Worm (Caenorhabditis elegans) whole organism, L1 larva: Measurements from ENCODE around the gene cyp-25A3.
A peak's percentile ranks its signal among the peaks of the same experiment; 100 is the strongest.
"Not testable (repeated sequence)": the region's sequence is repeated elsewhere in the genome, so short reads cannot be mapped to it uniquely, and the experiment has no call there.

Experiments
- C16A3.4 ChIP-seq: fragments of 150-350 bp; optimal IDR thresholded peaks from 2 replicates; lab custom pipeline; 2014; ENCODE audit warnings: missing biosample characterization, missing genetic modification characterization
- F16B12.6 ChIP-seq: fragments of 150-350 bp; optimal IDR thresholded peaks from 2 replicates; lab custom pipeline; 2014; ENCODE audit warnings: missing biosample characterization, missing genetic modification characterization
- alr-1 ChIP-seq: fragments of 200-800 bp; sonication (Bioruptor generic); optimal IDR thresholded peaks from 2 replicates; lab custom pipeline; 2018; ENCODE audit warnings: borderline replicate concordance, mild to moderate bottlenecking, missing genetic modification characterization, missing compliant biosample characterization
- ceh-88 ChIP-seq: fragments of 200-800 bp; sonication (Bioruptor generic); IDR thresholded peaks from 2 replicates; pipeline ENCODE4 v1.3.6; 2022; ENCODE audit warnings: missing genetic modification characterization, missing compliant biosample characterization
- dpl-1 ChIP-seq, 3 experiments: fragments of 150-350 bp in 2 of 3; sonication (generic microtip) in 1 of 3; optimal IDR thresholded peaks; 2 replicates each; lab custom pipeline; 2014 to 2017; ENCODE audit warnings: missing biosample characterization in 3 of 3, missing genetic modification characterization in 3 of 3, missing genetic modification reagents in 3 of 3
- efl-1 ChIP-seq, 4 experiments: fragments of 150-350 bp; optimal IDR thresholded peaks in 3 of 4; peaks in 1 of 4; 1 replicate in 1 of 4; 2 replicates in 3 of 4; lab custom pipeline; 2014; ENCODE audit warnings: missing biosample characterization in 2 of 4, missing genetic modification characterization in 2 of 4, missing genetic modification reagents in 2 of 4
- elt-2 ChIP-seq: sonication (generic microtip); optimal IDR thresholded peaks from 2 replicates; lab custom pipeline; 2016; ENCODE audit warnings: missing genetic modification characterization, mild to moderate bottlenecking, inconsistent platforms, missing compliant biosample characterization, missing genetic modification reagents
- fkh-10 ChIP-seq: sonication (generic microtip); optimal IDR thresholded peaks from 2 replicates; lab custom pipeline; 2017; ENCODE audit warnings: missing biosample characterization, missing genetic modification reagents, missing genetic modification characterization
- grh-1 ChIP-seq: fragments of 200-800 bp; sonication (Bioruptor generic); IDR thresholded peaks from 2 replicates; pipeline ENCODE4 v1.3.6; 2022; ENCODE audit warnings: missing genetic modification reagents, missing genetic modification characterization, missing compliant biosample characterization
- hlh-4 ChIP-seq: sonication (generic microtip); optimal IDR thresholded peaks from 2 replicates; lab custom pipeline; 2016; ENCODE audit warnings: mild to moderate bottlenecking, missing genetic modification characterization, missing compliant biosample characterization
- lin-39 ChIP-seq: fragments of 150-350 bp; optimal IDR thresholded peaks from 2 replicates; lab custom pipeline; 2014; ENCODE audit warnings: missing biosample characterization, missing genetic modification reagents, missing genetic modification characterization
- lir-3 ChIP-seq: sonication (generic microtip); optimal IDR thresholded peaks from 2 replicates; lab custom pipeline; 2016; ENCODE audit warnings: mild to moderate bottlenecking, missing genetic modification characterization, moderate library complexity, missing compliant biosample characterization; ENCODE audit not compliant: poor library complexity
- lsy-2 ChIP-seq, 2 experiments: fragments of 150-350 bp; optimal IDR thresholded peaks; 2 replicates each; lab custom pipeline; 2014; ENCODE audit warnings: missing biosample characterization in 2 of 2, missing genetic modification characterization in 2 of 2
- nhr-11 ChIP-seq: fragments of 150-350 bp; optimal IDR thresholded peaks from 2 replicates; lab custom pipeline; 2014; ENCODE audit warnings: missing biosample characterization, missing genetic modification characterization
- nhr-12 ChIP-seq: sonication (generic microtip); optimal IDR thresholded peaks from 2 replicates; lab custom pipeline; 2017; ENCODE audit warnings: missing biosample characterization, missing genetic modification characterization
- nhr-19 ChIP-seq: fragments of 200-800 bp; sonication (Bioruptor generic); conservative IDR thresholded peaks from 2 replicates; pipeline ENCODE4 v1.3.6; 2022; ENCODE audit warnings: missing genetic modification characterization, missing compliant biosample characterization
- nhr-20 ChIP-seq: sonication (generic microtip); optimal IDR thresholded peaks from 2 replicates; lab custom pipeline; 2016; ENCODE audit warnings: mild to moderate bottlenecking, missing genetic modification characterization, missing compliant biosample characterization
- nhr-237 ChIP-seq: fragments of 150-350 bp; optimal IDR thresholded peaks from 2 replicates; lab custom pipeline; 2014; ENCODE audit warnings: missing biosample characterization, missing genetic modification characterization
- nhr-47 ChIP-seq: sonication (generic microtip); optimal IDR thresholded peaks from 2 replicates; lab custom pipeline; 2016; ENCODE audit warnings: mild to moderate bottlenecking, missing genetic modification characterization, moderate library complexity, missing compliant biosample characterization
- nhr-76 ChIP-seq: sonication (generic microtip); optimal IDR thresholded peaks from 2 replicates; lab custom pipeline; 2017; ENCODE audit warnings: missing biosample characterization, missing genetic modification characterization
- nhr-85 ChIP-seq: sonication (generic microtip); peaks from one replicate; lab custom pipeline; 2016; ENCODE audit warnings: missing genetic modification characterization, inconsistent platforms, missing compliant biosample characterization
- pax-3 ChIP-seq: fragments of 200-800 bp; sonication (Bioruptor generic); optimal IDR thresholded peaks from 2 replicates; lab custom pipeline; 2018; ENCODE audit warnings: mild to moderate bottlenecking, missing genetic modification characterization, moderate library complexity, missing compliant biosample characterization
- pqm-1 ChIP-seq: sonication (generic microtip); optimal IDR thresholded peaks from 3 replicates; lab custom pipeline; 2017; ENCODE audit warnings: missing biosample characterization, missing genetic modification characterization
- skn-1 ChIP-seq: fragments of 150-350 bp; optimal IDR thresholded peaks from 2 replicates; lab custom pipeline; 2014; ENCODE audit warnings: missing biosample characterization, missing genetic modification characterization
- snpc-4 ChIP-seq: fragments of 150-350 bp; optimal IDR thresholded peaks from 2 replicates; lab custom pipeline; 2014; ENCODE audit warnings: missing biosample characterization, missing genetic modification characterization
- swsn-7 ChIP-seq: sonication (generic microtip); optimal IDR thresholded peaks from 2 replicates; lab custom pipeline; 2016; ENCODE audit warnings: missing genetic modification characterization, missing compliant biosample characterization
- unc-130 ChIP-seq: fragments of 150-350 bp; optimal IDR thresholded peaks from 2 replicates; lab custom pipeline; 2017; ENCODE audit warnings: missing biosample characterization, missing genetic modification characterization, inconsistent platforms
- unc-98 ChIP-seq: fragments of 200-800 bp; sonication (Bioruptor generic); IDR thresholded peaks from 2 replicates; pipeline ENCODE4 v1.3.6; 2022; ENCODE audit warnings: missing genetic modification characterization, missing compliant biosample characterization
- vab-15 ChIP-seq: sonication (generic microtip); optimal IDR thresholded peaks from 2 replicates; lab custom pipeline; 2017; ENCODE audit warnings: missing genotype, mild to moderate bottlenecking, missing genetic modification characterization, missing compliant biosample characterization
- zag-1 ChIP-seq: fragments of 150-350 bp; optimal IDR thresholded peaks from 2 replicates; lab custom pipeline; 2014; ENCODE audit warnings: missing biosample characterization, missing genetic modification characterization
- zip-4 ChIP-seq: fragments of 200-800 bp; sonication (Bioruptor generic); optimal IDR thresholded peaks from 2 replicates; lab custom pipeline; 2018; ENCODE audit warnings: mild to moderate bottlenecking, missing genetic modification characterization, moderate library complexity, missing compliant biosample characterization

Gene cyp-25A3

ce11 chrIII:3852030-3852579, 12.6 kb upstream of the cyp-25A3 start, which contains the start of gene cyp-25A4:
cyp-25A4 (minus strand) TSS chrIII:3852080.
- TF ChIP-seq nhr-19 (GFP tag; lab: Robert Waterston, UW) (peak; percentile 53), lsy-2 (tag; optimal IDR thresholded peaks at IDR 0.05; lab: Kevin White, UChicago) (peak in 1 of 2 experiments; percentile 9)

- TF ChIP-seq nhr-19 (GFP tag; lab: Robert Waterston, UW); efl-1 (optimal IDR thresholded peaks at IDR 0.05; lab: Kevin White, UChicago); efl-1 (GFP tag; optimal IDR thresholded peaks at IDR 0.05 in 1 of 2; lab: Kevin White, UChicago); alr-1 (tag; lab: Kevin White, UChicago): not testable (repeated sequence)
These were observed 5.2 kb upstream of the cyp-25A3 start, which contains the start of gene maph-1.3 for ce11 chrIII:3844746-3845145. maph-1.3 (plus strand) TSS chrIII:3844893.

ce11 chrIII:3843514-3843913, 4.0 kb upstream of the cyp-25A3 start, which contains the start of gene C36A4.4:
C36A4.4 (minus strand) TSS chrIII:3843614.
- TF ChIP-seq unc-98; lin-39 (tag; lab: Kevin White, UChicago); pax-3 (tag; lab: Kevin White, UChicago): not testable (repeated sequence)
- TF ChIP-seq, all 84 proteins: peak for 0; not testable (repeated sequence) for 84

ce11 chrIII:3840279-3840678, 744 bp upstream of the cyp-25A3 start, which contains the start of gene C36A4.11:
C36A4.11 (plus strand) TSS chrIII:3840579.
- not testable (repeated sequence) for TF ChIP-seq hlh-4 (tag; lab: Kevin White, UChicago); unc-130; nhr-76 (tag; lab: Kevin White, UChicago)

ce11 chrIII:3834800-3835271, 4.7 kb downstream of the cyp-25A3 start, which contains the start of gene cyp-25A2:
cyp-25A2 (plus strand) TSS chrIII:3835221.
- TF ChIP-seq nhr-47 (tag; lab: Kevin White, UChicago): no peak
- no peak for TF ChIP-seq swsn-7 (tag; lab: Kevin White, UChicago)
- no peak for TF ChIP-seq nhr-237 (tag; lab: Kevin White, UChicago)
- TF ChIP-seq nhr-20: peak; percentile 6
- TF ChIP-seq pqm-1 (tag; lab: Kevin White, UChicago): no peak
- peak; percentile 73 for TF ChIP-seq elt-2 (tag; lab: Kevin White, UChicago)
- TF ChIP-seq efl-1 (optimal IDR thresholded peaks at IDR 0.05; lab: Kevin White, UChicago): no peak
- peak in 1 of 2 experiments; percentile 66 for TF ChIP-seq efl-1 (GFP tag; optimal IDR thresholded peaks at IDR 0.05 in 1 of 2; lab: Kevin White, UChicago)

ce11 chrIII:3832291-3832690, 7.2 kb downstream of the cyp-25A3 start, which contains the start of gene cyp-25A1:
cyp-25A1 (plus strand) TSS chrIII:3832591.
- no peak for TF ChIP-seq ceh-88 (GFP tag; lab: Robert Waterston, UW)
- TF ChIP-seq vab-15: no peak
- no peak for TF ChIP-seq pqm-1 (tag; lab: Kevin White, UChicago)
- no peak for TF ChIP-seq lin-39 (tag; lab: Kevin White, UChicago)
- no peak for TF ChIP-seq nhr-85 (tag; lab: Kevin White, UChicago)

- no peak for TF ChIP-seq nhr-76 (tag; lab: Kevin White, UChicago)
- no peak for TF ChIP-seq nhr-11
- no peak for TF ChIP-seq snpc-4 (tag; lab: Kevin White, UChicago)
- TF ChIP-seq zip-4 (GFP tag; lab: Kevin White, UChicago): no peak
- TF ChIP-seq F16B12.6 (tag; lab: Kevin White, UChicago): no peak
- no peak for TF ChIP-seq alr-1 (tag; lab: Kevin White, UChicago)
- no peak for TF ChIP-seq fkh-10 (GFP tag; lab: Kevin White, UChicago)
- TF ChIP-seq zag-1 (tag; lab: Kevin White, UChicago): no peak
- TF ChIP-seq swsn-7 (tag; lab: Kevin White, UChicago): no peak
- TF ChIP-seq nhr-12 (tag; lab: Kevin White, UChicago): no peak
- TF ChIP-seq grh-1 (GFP tag; lab: Robert Waterston, UW): no peak
- no peak for TF ChIP-seq C16A3.4 (tag; lab: Kevin White, UChicago)
- TF ChIP-seq lir-3 (tag; lab: Kevin White, UChicago): no peak
- TF ChIP-seq dpl-1 (GFP tag; optimal IDR thresholded peaks at IDR 0.05; lab: Kevin White, UChicago): no peak
- TF ChIP-seq skn-1 (tag; lab: Kevin White, UChicago): no peak
- TF ChIP-seq, all 84 proteins: peak for 0
These were observed 7.7 kb downstream of the cyp-25A3 start for ce11 chrIII:3831798-3832197.
